Worm (Caenorhabditis elegans) whole organism, young adult: ENCODE results near the gene F52E1.9.

ENCODE experiments used
- T26A5.8 ChIP-seq: sonication (generic microtip); optimal IDR thresholded peaks from 2 replicates; lab custom pipeline; 2016; ENCODE audit warnings: missing genetic modification characterization, missing compliant biosample characterization
- ceh-91 ChIP-seq: fragments of 200-800 bp; sonication (Bioruptor generic); IDR thresholded peaks from 2 replicates; pipeline ENCODE4 v1.3.6; 2022; ENCODE audit warnings: missing genetic modification reagents, missing genetic modification characterization, missing compliant biosample characterization
- madf-8 ChIP-seq: fragments of 200-800 bp; sonication (Bioruptor generic); conservative IDR thresholded peaks from 2 replicates; pipeline ENCODE4 v1.3.6; 2022; ENCODE audit warnings: missing genetic modification reagents, missing genetic modification characterization, missing compliant biosample characterization
- nfya-2 ChIP-seq: fragments of 200-800 bp; sonication (Bioruptor generic); IDR thresholded peaks from 2 replicates; pipeline ENCODE4 v1.3.6; 2022; ENCODE audit warnings: missing genetic modification reagents, missing genetic modification characterization, missing compliant biosample characterization

DNA sequence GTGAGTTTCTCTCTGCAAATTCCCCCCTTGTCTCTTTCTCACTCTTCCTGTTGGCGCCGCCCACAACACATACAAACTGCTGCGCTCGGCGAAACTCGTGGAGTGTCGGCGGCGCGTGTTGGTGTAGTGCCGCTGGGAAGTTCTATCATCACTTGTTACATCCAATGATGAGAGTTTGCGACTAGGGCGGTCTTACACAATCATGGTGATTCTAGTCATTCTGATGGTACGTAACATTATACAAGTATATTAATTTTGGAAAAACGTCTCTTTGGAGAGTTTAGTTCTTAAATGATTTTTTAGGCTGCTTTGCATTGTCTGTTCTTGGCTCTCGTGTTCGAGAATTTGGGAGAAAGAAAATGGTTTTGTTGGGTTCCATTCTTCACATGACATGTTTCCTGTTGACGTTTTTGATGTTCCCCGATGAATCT is 53.5 kb downstream of the F52E1.9 start:
- peak; percentile 66 for TF ChIP-seq madf-8 (GFP tag; lab: Robert Waterston, UW)
- TF ChIP-seq ceh-91 (GFP tag; lab: Robert Waterston, UW), result peak; percentile 47
- no peak for TF ChIP-seq T26A5.8
- no peak for TF ChIP-seq nfya-2 (GFP tag; lab: Robert Waterston, UW)
